Worm (Caenorhabditis elegans) whole organism, early embryonic: ENCODE data around the gene gar-3.

Source experiments
- B0310.2 ChIP-seq: sonication (generic microtip); optimal IDR thresholded peaks from 2 replicates; lab custom pipeline; 2016; ENCODE audit warnings: mild to moderate bottlenecking, missing genetic modification characterization, missing compliant biosample characterization
- F13C5.2 ChIP-seq: sonication (generic microtip); optimal IDR thresholded peaks from 2 replicates; lab custom pipeline; 2017; ENCODE audit warnings: mild to moderate bottlenecking, missing genetic modification characterization, inconsistent platforms, missing compliant biosample characterization
- aly-1 ChIP-seq: sonication (generic microtip); optimal IDR thresholded peaks from 2 replicates; lab custom pipeline; 2016; ENCODE audit warnings: missing genetic modification characterization, missing compliant biosample characterization
- ama-1 ChIP-seq: fragments of 150-350 bp; optimal IDR thresholded peaks from 2 replicates; lab custom pipeline; 2014
- ceh-13 ChIP-seq: fragments of 200-800 bp; sonication (Bioruptor generic); optimal IDR thresholded peaks from 2 replicates; lab custom pipeline; 2018; ENCODE audit warnings: mild to moderate bottlenecking, missing genetic modification characterization, missing compliant biosample characterization
- ceh-36 ChIP-seq: sonication (generic microtip); optimal IDR thresholded peaks from 2 replicates; lab custom pipeline; 2016; ENCODE audit warnings: missing genetic modification characterization, inconsistent platforms, missing compliant biosample characterization
- ets-7 ChIP-seq: sonication (generic microtip); optimal IDR thresholded peaks from 2 replicates; lab custom pipeline; 2016; ENCODE audit warnings: missing genotype, missing genetic modification characterization, missing compliant biosample characterization
- flt-1 ChIP-seq: fragments of 200-800 bp; sonication (Bioruptor generic); IDR thresholded peaks from 2 replicates; pipeline ENCODE4 v1.3.6; 2022; ENCODE audit warnings: missing genetic modification characterization, missing compliant biosample characterization
- hmbx-1 ChIP-seq: sonication (generic microtip); optimal IDR thresholded peaks from 2 replicates; lab custom pipeline; 2016; ENCODE audit warnings: mild to moderate bottlenecking, missing genetic modification characterization, missing compliant biosample characterization
- hmg-4 ChIP-seq: fragments of 200-800 bp; sonication (Bioruptor generic); optimal IDR thresholded peaks from 2 replicates; lab custom pipeline; 2018; ENCODE audit warnings: mild to moderate bottlenecking, missing genetic modification characterization, missing compliant biosample characterization
- hnd-1 ChIP-seq: sonication (generic microtip); optimal IDR thresholded peaks from 2 replicates; lab custom pipeline; 2016; ENCODE audit warnings: missing genetic modification characterization, missing compliant biosample characterization
- pes-1 ChIP-seq: fragments of 200-800 bp; sonication (Bioruptor generic); IDR thresholded peaks from 2 replicates; pipeline ENCODE4 v1.3.6; 2022; ENCODE audit warnings: missing genetic modification reagents, missing genetic modification characterization, missing compliant biosample characterization
- scrt-1 ChIP-seq: fragments of 200-800 bp; sonication (Bioruptor generic); IDR thresholded peaks from 2 replicates; pipeline ENCODE4 v1.3.6; 2022; ENCODE audit warnings: missing genetic modification characterization, missing compliant biosample characterization
- sea-1 ChIP-seq: fragments of 200-800 bp; sonication (Bioruptor generic); conservative IDR thresholded peaks from 2 replicates; pipeline ENCODE4 v1.3.6; 2022; ENCODE audit warnings: missing genetic modification characterization, missing compliant biosample characterization
- tbx-11 ChIP-seq: fragments of 200-800 bp; sonication (Bioruptor generic); IDR thresholded peaks from 2 replicates; pipeline ENCODE4 v1.3.6; 2022; ENCODE audit warnings: missing genetic modification characterization, missing compliant biosample characterization
- tbx-37 ChIP-seq: fragments of 200-800 bp; sonication (Bioruptor generic); conservative IDR thresholded peaks from 2 replicates; pipeline ENCODE4 v1.3.6; 2022; ENCODE audit warnings: missing genetic modification reagents, missing genetic modification characterization, missing compliant biosample characterization
- tra-4 ChIP-seq: sonication (generic microtip); optimal IDR thresholded peaks from 2 replicates; lab custom pipeline; 2017; ENCODE audit warnings: missing genetic modification characterization, missing compliant biosample characterization

gar-3 gene

DNA sequence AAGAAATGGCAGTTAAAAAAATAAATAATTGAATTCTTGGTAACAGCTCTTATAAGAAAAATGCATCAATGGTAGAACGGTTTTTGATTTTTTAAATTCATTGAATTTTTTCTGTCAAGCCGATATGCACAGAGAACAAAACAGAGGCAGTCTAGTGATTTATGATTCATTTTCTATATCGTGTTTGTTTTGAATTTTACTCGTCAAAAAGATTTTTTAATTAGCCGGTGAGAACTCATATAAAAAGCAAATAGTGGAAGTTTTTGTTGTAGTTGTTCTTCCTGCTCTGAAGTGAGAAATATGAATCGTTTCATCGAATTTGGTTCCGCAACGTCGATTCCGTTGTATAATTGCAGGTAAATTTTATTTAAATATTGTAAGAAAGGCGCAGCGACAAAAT is 20.2 kb downstream of the gar-3 start, which contains the start of gene srt-32:
Gene srt-32 (plus strand): TSS at position 301 of the 400 bp plus-strand sequence.
- TF ChIP-seq hmg-4 (GFP tag; lab: Kevin White, UChicago) (no peak), B0310.2 (tag; lab: Kevin White, UChicago) (no peak), aly-1 (tag; lab: Kevin White, UChicago) (no peak), ceh-36 (tag; lab: Kevin White, UChicago) (no peak), hmbx-1 (tag; lab: Kevin White, UChicago) (no peak), hnd-1 (tag; lab: Kevin White, UChicago) (no peak), ceh-13 (GFP tag; lab: Kevin White, UChicago) (no peak), scrt-1 (GFP tag; lab: Robert Waterston, UW) (no peak), flt-1 (no peak), pes-1 (GFP tag; lab: Robert Waterston, UW) (no peak), ama-1 (lab: Kevin White, UChicago) (no peak), F13C5.2 (tag; lab: Kevin White, UChicago) (no peak), ets-7 (tag; lab: Kevin White, UChicago) (no peak), tra-4 (no peak), tbx-37 (GFP tag; lab: Robert Waterston, UW) (no peak), tbx-11 (GFP tag; lab: Robert Waterston, UW) (no peak), sea-1 (GFP tag; lab: Robert Waterston, UW) (no peak)

DNA sequence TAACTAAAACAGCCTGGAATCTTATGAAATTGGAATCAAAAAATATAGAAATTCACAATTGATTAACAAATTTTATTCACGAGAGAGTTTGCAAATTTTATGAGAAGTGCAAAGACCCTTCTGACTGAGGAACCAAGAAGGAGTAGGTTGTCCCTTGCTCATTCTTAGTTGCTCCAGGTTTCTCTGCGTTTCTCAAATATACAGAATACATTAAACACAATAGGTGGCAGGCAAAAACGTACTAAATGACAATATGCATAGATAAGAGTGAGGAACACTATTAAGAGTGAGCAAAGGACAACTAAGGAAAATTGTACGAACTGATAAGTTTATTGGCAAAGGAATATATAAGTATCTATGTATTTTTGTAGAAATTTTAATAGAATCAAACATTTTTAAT is 20.8 kb downstream of the gar-3 start, which contains the start of gene C53A5.9:
Gene C53A5.9 (minus strand): TSS at position 101 of the 400 bp plus-strand sequence.
- TF ChIP-seq ceh-36 (tag; lab: Kevin White, UChicago) (no peak), pes-1 (GFP tag; lab: Robert Waterston, UW) (no peak), flt-1 (no peak), scrt-1 (GFP tag; lab: Robert Waterston, UW) (no peak), F13C5.2 (tag; lab: Kevin White, UChicago) (no peak), hmg-4 (GFP tag; lab: Kevin White, UChicago) (no peak), ama-1 (lab: Kevin White, UChicago) (no peak), ets-7 (tag; lab: Kevin White, UChicago) (no peak), tbx-37 (GFP tag; lab: Robert Waterston, UW) (no peak), hmbx-1 (tag; lab: Kevin White, UChicago) (no peak)

ce11 chrV:14556187-14556586 is 23.3 kb downstream of the gar-3 start, which contains the start of gene srg-47:
srg-47 (minus strand) TSS chrV:14556287.
- TF ChIP-seq tbx-11 (GFP tag; lab: Robert Waterston, UW) (no peak), hmg-4 (GFP tag; lab: Kevin White, UChicago) (no peak), tra-4 (no peak), aly-1 (tag; lab: Kevin White, UChicago) (no peak), flt-1 (no peak), hmbx-1 (tag; lab: Kevin White, UChicago) (no peak), ceh-36 (tag; lab: Kevin White, UChicago) (no peak), pes-1 (GFP tag; lab: Robert Waterston, UW) (no peak), sea-1 (GFP tag; lab: Robert Waterston, UW) (no peak)

- TF ChIP-seq scrt-1 (GFP tag; lab: Robert Waterston, UW) (no peak), pes-1 (GFP tag; lab: Robert Waterston, UW) (no peak), ets-7 (tag; lab: Kevin White, UChicago) (no peak), tbx-11 (GFP tag; lab: Robert Waterston, UW) (no peak), hmbx-1 (tag; lab: Kevin White, UChicago) (no peak), hmg-4 (GFP tag; lab: Kevin White, UChicago) (no peak), tra-4 (no peak), ama-1 (lab: Kevin White, UChicago) (no peak), tbx-37 (GFP tag; lab: Robert Waterston, UW) (no peak), F13C5.2 (tag; lab: Kevin White, UChicago) (no peak), sea-1 (GFP tag; lab: Robert Waterston, UW) (no peak), aly-1 (tag; lab: Kevin White, UChicago) (no peak), ceh-36 (tag; lab: Kevin White, UChicago) (no peak), B0310.2 (tag; lab: Kevin White, UChicago) (no peak)
Measured at ce11 chrV:14548510-14548909, 31.0 kb downstream of the gar-3 start.

- no peak for TF ChIP-seq F13C5.2 (tag; lab: Kevin White, UChicago)
- no peak for TF ChIP-seq tbx-37 (GFP tag; lab: Robert Waterston, UW)
- TF ChIP-seq pes-1 (GFP tag; lab: Robert Waterston, UW), result no peak
- TF ChIP-seq scrt-1 (GFP tag; lab: Robert Waterston, UW), result no peak
- no peak for TF ChIP-seq ceh-36 (tag; lab: Kevin White, UChicago)
- no peak for TF ChIP-seq ama-1 (lab: Kevin White, UChicago)
- TF ChIP-seq sea-1 (GFP tag; lab: Robert Waterston, UW), result no peak
- TF ChIP-seq tra-4, result no peak
- no peak for TF ChIP-seq ets-7 (tag; lab: Kevin White, UChicago)
- no peak for TF ChIP-seq hmbx-1 (tag; lab: Kevin White, UChicago)
- no peak for TF ChIP-seq flt-1
- no peak for TF ChIP-seq aly-1 (tag; lab: Kevin White, UChicago)
- TF ChIP-seq B0310.2 (tag; lab: Kevin White, UChicago), result no peak
- TF ChIP-seq ceh-13 (GFP tag; lab: Kevin White, UChicago), result no peak
- no peak for TF ChIP-seq hnd-1 (tag; lab: Kevin White, UChicago)
- TF ChIP-seq tbx-11 (GFP tag; lab: Robert Waterston, UW), result no peak
- TF ChIP-seq hmg-4 (GFP tag; lab: Kevin White, UChicago), result no peak
Measured at ce11 chrV:14546569-14546968, 33.0 kb downstream of the gar-3 start, which contains the start of gene C53A5.13. C53A5.13 (plus strand) TSS chrV:14546869.

DNA sequence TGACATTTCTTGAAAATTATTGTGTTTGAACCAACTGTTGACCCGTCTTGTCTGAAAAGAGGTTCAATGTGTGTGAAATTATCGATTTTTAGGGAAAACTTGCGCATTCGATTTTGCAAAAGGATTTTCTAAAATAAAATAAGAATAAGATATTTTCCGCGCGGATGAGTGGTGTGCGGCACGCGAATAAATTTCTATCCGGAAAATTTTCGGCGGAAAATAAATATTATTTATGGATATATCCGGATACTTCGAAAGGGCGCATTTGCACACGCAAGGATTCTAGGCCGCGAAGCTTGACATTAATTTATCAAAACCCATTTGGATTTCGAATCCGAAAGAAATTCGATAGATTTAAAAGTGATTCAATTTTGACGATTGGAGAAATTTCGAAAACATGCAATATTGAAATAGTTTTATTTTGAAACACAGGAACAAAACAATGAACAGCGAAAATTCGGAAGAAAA is 33.7 kb downstream of the gar-3 start, which contains the start of gene rike-1:
Gene rike-1 (minus strand): TSS at position 51 of the 468 bp plus-strand sequence.
- TF ChIP-seq F13C5.2 (tag; lab: Kevin White, UChicago) (no peak), sea-1 (GFP tag; lab: Robert Waterston, UW) (no peak), ets-7 (tag; lab: Kevin White, UChicago) (no peak), ama-1 (lab: Kevin White, UChicago) (no peak), pes-1 (GFP tag; lab: Robert Waterston, UW) (no peak), B0310.2 (tag; lab: Kevin White, UChicago) (no peak), ceh-36 (tag; lab: Kevin White, UChicago) (no peak), tra-4 (no peak), ceh-13 (GFP tag; lab: Kevin White, UChicago) (no peak), hmbx-1 (tag; lab: Kevin White, UChicago) (no peak), scrt-1 (GFP tag; lab: Robert Waterston, UW) (no peak), tbx-37 (GFP tag; lab: Robert Waterston, UW) (no peak), flt-1 (no peak), tbx-11 (GFP tag; lab: Robert Waterston, UW) (no peak), hmg-4 (GFP tag; lab: Kevin White, UChicago) (no peak), hnd-1 (tag; lab: Kevin White, UChicago) (no peak)
